Worm (Caenorhabditis elegans): ENCODE data around the gene skn-1.

Gene skn-1

ce11 chrIV:5682547-5683234 lies 22.5 kb upstream of the skn-1 start, which contains the start of the genes C55C3.7 and C55C3.6 (continued):
- TF ChIP-seq nhr-179 (tag; optimal IDR thresholded peaks at IDR 0.05) (no peak), hmg-1.2 (GFP tag; IDR thresholded peaks at IDR 0.05) (no peak), B0336.3 (GFP tag; IDR thresholded peaks at IDR 0.05) (no peak), madf-8 (GFP tag; conservative IDR thresholded peaks at IDR 0.05) (no peak), unc-130 (GFP tag; optimal IDR thresholded peaks at IDR 0.05) (no peak), aptf-2 (GFP tag; conservative IDR thresholded peaks at IDR 0.05) (no peak)

ce11 chrIV:5678044-5678443 lies 17.9 kb upstream of the skn-1 start, which contains the start of gene C55C3.4:
C55C3.4 (minus strand) TSS chrIV:5678144.
- no peak for TF ChIP-seq bed-1 (GFP tag; IDR thresholded peaks at IDR 0.05)
- TF ChIP-seq rcor-1 (GFP tag; IDR thresholded peaks at IDR 0.05) = no peak
- no peak for TF ChIP-seq nfya-1 (tag; optimal IDR thresholded peaks at IDR 0.05; ENCODE audit: borderline replicate concordance, insufficient read depth)
- no peak for TF ChIP-seq F22D6.2 (tag; optimal IDR thresholded peaks at IDR 0.05)
- no peak for TF ChIP-seq F39B2.1 (GFP tag; IDR thresholded peaks at IDR 0.05)
- no peak for TF ChIP-seq gei-17 (GFP tag; optimal IDR thresholded peaks at IDR 0.05)
- no peak for TF ChIP-seq akir-1 (GFP tag; optimal IDR thresholded peaks at IDR 0.05)
- no peak for TF ChIP-seq ztf-26 (tag; optimal IDR thresholded peaks at IDR 0.05)

ce11 chrIV:5674435-5674834 lies 14.3 kb upstream of the skn-1 start, which contains the start of gene srd-5:
srd-5 (minus strand) TSS chrIV:5674535.
- TF ChIP-seq F57A8.1 (GFP tag; optimal IDR thresholded peaks at IDR 0.05) (no peak), tbx-9 (tag; optimal IDR thresholded peaks at IDR 0.05; ENCODE audit: borderline replicate concordance) (no peak), unc-130 (GFP tag; optimal IDR thresholded peaks at IDR 0.05) (no peak), egrh-3 (GFP tag; IDR thresholded peaks at IDR 0.05) (no peak), zfh-2 (GFP tag; conservative IDR thresholded peaks at IDR 0.05) (no peak), mel-28 (tag; optimal IDR thresholded peaks at IDR 0.05; ENCODE audit: borderline replicate concordance) (no peak), Y53G8AR.9 (GFP tag; conservative IDR thresholded peaks at IDR 0.05) (no peak), dpl-1 (GFP tag; optimal IDR thresholded peaks at IDR 0.05) (no peak)

- TF ChIP-seq aptf-2 (GFP tag; conservative IDR thresholded peaks at IDR 0.05) (no peak), hlh-26 (GFP tag; conservative IDR thresholded peaks at IDR 0.05) (no peak)
Observed at ce11 chrIV:5671325-5671724, 11.1 kb upstream of the skn-1 start.

- TF ChIP-seq ceh-91 (GFP tag; IDR thresholded peaks at IDR 0.05) (no peak), nhr-27 (tag; optimal IDR thresholded peaks at IDR 0.05) (no peak), F55B11.4 (tag; optimal IDR thresholded peaks at IDR 0.05; ENCODE audit: borderline replicate concordance, insufficient read depth) (no peak)
Observed at ce11 chrIV:5669459-5669858, 9.3 kb upstream of the skn-1 start, which contains the start of gene T19E7.6. T19E7.6 (minus strand) TSS chrIV:5669503.

ce11 chrIV:5667191-5667590 lies 7.0 kb upstream of the skn-1 start:
- no peak for TF ChIP-seq snpc-1.3 (tag; optimal IDR thresholded peaks at IDR 0.05; ENCODE audit: insufficient read depth)
- TF ChIP-seq nhr-80 (tag; optimal IDR thresholded peaks at IDR 0.05) = peak; percentile 5
- peak; percentile 19; the same call in 1 of the 2 replicates for TF ChIP-seq hmg-1.2 (GFP tag; IDR thresholded peaks at IDR 0.05)
- TF ChIP-seq ekl-4 (GFP tag; IDR thresholded peaks at IDR 0.05) = no peak
- TF ChIP-seq attf-5 (GFP tag; optimal IDR thresholded peaks at IDR 0.05) = no peak
- TF ChIP-seq cebp-1 (GFP tag; IDR thresholded peaks at IDR 0.05) = no peak
- TF ChIP-seq cebp-1 (tag; optimal IDR thresholded peaks at IDR 0.05) = peak; percentile 19
- TF ChIP-seq gei-17 (GFP tag; optimal IDR thresholded peaks at IDR 0.05) = no peak
- no peak for TF ChIP-seq lag-1 (GFP tag; IDR thresholded peaks at IDR 0.05)
- TF ChIP-seq hsf-1 (GFP tag; IDR thresholded peaks at IDR 0.05) = no peak
- no peak for TF ChIP-seq F57C9.4 (tag; optimal IDR thresholded peaks at IDR 0.05)
- TF ChIP-seq ceh-58 (GFP tag; IDR thresholded peaks at IDR 0.05) = no peak
- no peak for TF ChIP-seq madf-6 (GFP tag; IDR thresholded peaks at IDR 0.05)

Measured in whole organism, young adult.